Worm (Caenorhabditis elegans) whole organism, midembryonic: ENCODE results near the gene cec-7.

Experiments used
- T22C8.4 ChIP-seq: fragments of 200-800 bp; sonication (Bioruptor generic); IDR thresholded peaks from 2 replicates; pipeline ENCODE4 v1.3.6; 2022; ENCODE audit warnings: missing genetic modification characterization, missing compliant biosample characterization
- cog-1 ChIP-seq: sonication (generic microtip); optimal IDR thresholded peaks from 2 replicates; lab custom pipeline; 2016; ENCODE audit warnings: missing genetic modification characterization, missing compliant biosample characterization
- flt-1 ChIP-seq: fragments of 200-800 bp; sonication (Bioruptor generic); IDR thresholded peaks from 2 replicates; pipeline ENCODE4 v1.3.6; 2022; ENCODE audit warnings: missing genetic modification characterization, missing compliant biosample characterization
- klf-2 ChIP-seq: fragments of 200-800 bp; sonication (Bioruptor generic); conservative IDR thresholded peaks from 2 replicates; pipeline ENCODE4 v1.3.6; 2022; ENCODE audit warnings: missing genetic modification reagents, missing genetic modification characterization, missing compliant biosample characterization

DNA sequence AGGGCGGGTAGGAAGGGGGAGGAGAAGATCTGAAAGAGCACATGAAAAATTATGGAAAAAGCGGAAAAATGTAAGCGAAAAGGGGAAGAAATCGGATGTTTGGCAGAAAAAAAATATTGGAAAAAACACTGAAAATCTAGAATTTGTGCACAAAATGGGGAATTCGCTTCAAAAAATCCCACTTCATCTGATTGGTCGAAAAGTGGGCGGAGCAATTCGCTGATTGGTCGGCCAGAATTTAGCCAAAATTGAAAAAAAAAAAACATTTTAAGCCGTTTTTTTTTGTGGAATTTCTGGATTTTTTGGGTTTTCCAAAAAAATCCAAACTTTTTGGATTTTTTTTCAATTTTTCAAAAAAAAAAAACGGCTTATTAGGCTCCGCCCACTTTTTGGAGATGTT is 43.4 kb upstream of the cec-7 start:
- no peak for TF ChIP-seq flt-1 (GFP tag; lab: Robert Waterston, UW)
- no peak for TF ChIP-seq cog-1 (tag; lab: Kevin White, UChicago)
- no peak for TF ChIP-seq T22C8.4
- no peak for TF ChIP-seq klf-2
